Worm (Caenorhabditis elegans): ENCODE results near the gene F36D4.4.

- TF ChIP-seq ceh-82 (tag; optimal IDR thresholded peaks at IDR 0.05) = no peak
- TF ChIP-seq egl-27 (tag; optimal IDR thresholded peaks at IDR 0.05) = no peak
- no peak for TF ChIP-seq lin-13 (GFP tag; optimal IDR thresholded peaks at IDR 0.05)
- no peak for TF ChIP-seq ceh-8 (GFP tag; optimal IDR thresholded peaks at IDR 0.05)
- no peak for TF ChIP-seq unc-62 (GFP tag; optimal IDR thresholded peaks at IDR 0.05)
- TF ChIP-seq tlp-1 (tag; optimal IDR thresholded peaks at IDR 0.05) = no peak
- TF ChIP-seq tbx-2 (tag; optimal IDR thresholded peaks at IDR 0.05) = no peak
- TF ChIP-seq vab-15 (tag; optimal IDR thresholded peaks at IDR 0.05) = no peak
- TF ChIP-seq dpl-1 (GFP tag; optimal IDR thresholded peaks at IDR 0.05) = no peak
- no peak for TF ChIP-seq ama-1 (optimal IDR thresholded peaks at IDR 0.05)
- no peak for TF ChIP-seq hlh-4 (tag; optimal IDR thresholded peaks at IDR 0.05)
- TF ChIP-seq ztf-11 (tag; optimal IDR thresholded peaks at IDR 0.05) = no peak
These were observed 22.5 kb downstream of the F36D4.4 start for ce11 chrV:9391959-9392358.

All from whole organism, L1 larva.